Fruit fly (Drosophila melanogaster) whole organism, embryonic: ENCODE results near the gene CG32379.

Experiments
- Atf3 ChIP-seq: fragments of 200-800 bp; sonication (Bioruptor generic); optimal IDR thresholded peaks from 3 replicates; lab custom pipeline; 2016; ENCODE audit warnings: missing biosample characterization, missing genetic modification characterization
- CG10274 ChIP-seq: fragments of 200-800 bp; sonication (Bioruptor generic); optimal IDR thresholded peaks from 3 replicates; lab custom pipeline; 2017; ENCODE audit warnings: missing biosample characterization, mild to moderate bottlenecking, missing genetic modification characterization
- CG10462 ChIP-seq: fragments of 200-800 bp; sonication (Bioruptor generic); optimal IDR thresholded peaks from 2 replicates; lab custom pipeline; 2016; ENCODE audit warnings: missing biosample characterization, missing genetic modification characterization
- CG11696 ChIP-seq: fragments of 200-800 bp; sonication (Bioruptor generic); IDR thresholded peaks from 2 replicates; pipeline ENCODE4 v1.3.6; 2022; ENCODE audit warnings: missing biosample characterization, missing genetic modification characterization
- CG12659 ChIP-seq: fragments of 200-800 bp; sonication (Bioruptor generic); optimal IDR thresholded peaks from 3 replicates; lab custom pipeline; 2017; ENCODE audit warnings: mild to moderate bottlenecking, missing biosample characterization, missing genetic modification reagents, missing genetic modification characterization
- CG13123 ChIP-seq: fragments of 200-800 bp; sonication (Bioruptor generic); optimal IDR thresholded peaks from 2 replicates; lab custom pipeline; 2016; ENCODE audit warnings: missing biosample characterization, missing genetic modification characterization
- CG13296 ChIP-seq: fragments of 200-800 bp; sonication (Bioruptor generic); optimal IDR thresholded peaks from 3 replicates; lab custom pipeline; 2018; ENCODE audit warnings: missing biosample characterization, mild to moderate bottlenecking, missing genetic modification characterization
- CG13424 ChIP-seq: fragments of 200-800 bp; sonication (Bioruptor generic); optimal IDR thresholded peaks from 2 replicates; lab custom pipeline; 2019; ENCODE audit warnings: missing biosample characterization, mild to moderate bottlenecking, missing genetic modification characterization, moderate library complexity
- CG16779 ChIP-seq: fragments of 200-800 bp; sonication (Bioruptor generic); IDR thresholded peaks from 2 replicates; pipeline ENCODE4 v1.3.6; 2022; ENCODE audit warnings: missing biosample characterization, missing genetic modification characterization
- CG17328 ChIP-seq: fragments of 200-800 bp; sonication (Bioruptor generic); IDR thresholded peaks from 2 replicates; pipeline ENCODE4 v1.3.6; 2022; ENCODE audit warnings: missing biosample characterization, missing genetic modification characterization
- CG17568 ChIP-seq: fragments of 200-800 bp; sonication (Bioruptor generic); optimal IDR thresholded peaks from 2 replicates; lab custom pipeline; 2018; ENCODE audit warnings: missing biosample characterization, mild to moderate bottlenecking, missing genetic modification characterization, moderate library complexity
- CG18011 ChIP-seq: fragments of 200-800 bp; sonication (Bioruptor generic); optimal IDR thresholded peaks from 2 replicates; lab custom pipeline; 2017; ENCODE audit warnings: missing biosample characterization, missing genetic modification characterization, mild to moderate bottlenecking, moderate library complexity, missing genotype
- CG2889 ChIP-seq: fragments of 200-800 bp; sonication (Bioruptor generic); IDR thresholded peaks from 3 replicates; pipeline ENCODE4 v1.3.6; 2022; ENCODE audit warnings: missing biosample characterization, missing genetic modification characterization
- CG3726 ChIP-seq: fragments of 200-800 bp; sonication (Bioruptor generic); IDR thresholded peaks from 3 replicates; pipeline ENCODE4, ENCODE4 v1.3.6; 2022; ENCODE audit warnings: missing biosample characterization, missing genetic modification characterization
- CG4328 ChIP-seq: fragments of 200-800 bp; sonication (Bioruptor generic); optimal IDR thresholded peaks from 3 replicates; lab custom pipeline; 2017; ENCODE audit warnings: missing biosample characterization, missing genetic modification reagents, missing genetic modification characterization
- CG5245 ChIP-seq: fragments of 200-800 bp; sonication (Bioruptor generic); optimal IDR thresholded peaks from 3 replicates; lab custom pipeline; 2016; ENCODE audit warnings: missing biosample characterization, missing genetic modification characterization
- CG6175 ChIP-seq: fragments of 200-800 bp; sonication (Bioruptor generic); IDR thresholded peaks from 3 replicates; pipeline ENCODE4 v1.3.6; 2022; ENCODE audit warnings: missing biosample characterization, missing genetic modification characterization
- CG7745 ChIP-seq: fragments of 200-800 bp; sonication (Bioruptor generic); optimal IDR thresholded peaks from 2 replicates; lab custom pipeline; 2018; ENCODE audit warnings: missing biosample characterization, mild to moderate bottlenecking, missing genetic modification characterization, moderate library complexity
- CG7786 ChIP-seq: fragments of 200-800 bp; sonication (Bioruptor generic); optimal IDR thresholded peaks from 2 replicates; lab custom pipeline; 2016; ENCODE audit warnings: missing biosample characterization, missing genetic modification characterization
- CG9215 ChIP-seq: fragments of 200-800 bp; sonication (Bioruptor generic); IDR thresholded peaks from 2 replicates; pipeline ENCODE4 v1.3.6; 2022; ENCODE audit warnings: missing biosample characterization, missing genetic modification characterization
- CG9727 ChIP-seq: fragments of 200-800 bp; sonication (Bioruptor generic); optimal IDR thresholded peaks from 3 replicates; lab custom pipeline; 2017; ENCODE audit warnings: missing biosample characterization, mild to moderate bottlenecking, missing genetic modification characterization
- Dek ChIP-seq: fragments of 200-800 bp; sonication (Bioruptor generic); optimal IDR thresholded peaks from 3 replicates; lab custom pipeline; 2019; ENCODE audit warnings: missing biosample characterization, mild to moderate bottlenecking, missing genetic modification characterization, moderate library complexity
- Dip3 ChIP-seq: fragments of 200-800 bp; sonication (Bioruptor generic); optimal IDR thresholded peaks from 3 replicates; lab custom pipeline; 2016; ENCODE audit warnings: missing biosample characterization, missing genetic modification characterization
- Doc2 ChIP-seq: fragments of 200-800 bp; sonication (Bioruptor generic); IDR thresholded peaks from 2 replicates; pipeline ENCODE4 v1.3.6; 2022; ENCODE audit warnings: missing biosample characterization, missing genetic modification characterization
- Eip74EF ChIP-seq, 2 experiments: fragments of 200-800 bp in 1 of 2; fragments of >200 bp in 1 of 2; sonication (Bioruptor generic) in 1 of 2; optimal IDR thresholded peaks; 2 replicates each; lab custom pipeline; 2017 to 2019; ENCODE audit warnings: missing biosample characterization in 2 of 2, missing genetic modification characterization in 2 of 2, mild to moderate bottlenecking in 1 of 2, moderate library complexity in 1 of 2
- Fer3 ChIP-seq: fragments of 200-800 bp; sonication (Bioruptor generic); optimal IDR thresholded peaks from 2 replicates; lab custom pipeline; 2018; ENCODE audit warnings: missing biosample characterization, mild to moderate bottlenecking, missing genetic modification characterization, moderate library complexity
- HLHmδ ChIP-seq: fragments of 200-800 bp; sonication (Bioruptor generic); optimal IDR thresholded peaks from 2 replicates; lab custom pipeline; 2018; ENCODE audit warnings: missing biosample characterization, mild to moderate bottlenecking, missing genetic modification characterization, moderate library complexity
- HmgZ ChIP-seq: fragments of 200-800 bp; sonication (Bioruptor generic); optimal IDR thresholded peaks from 2 replicates; lab custom pipeline; 2018; ENCODE audit warnings: missing biosample characterization, mild to moderate bottlenecking, missing genetic modification characterization
- Lim3 ChIP-seq: fragments of 200-800 bp; sonication (Bioruptor generic); IDR thresholded peaks from 2 replicates; pipeline ENCODE4 v1.3.6; 2022; ENCODE audit warnings: missing biosample characterization, missing genetic modification characterization
- Poxn ChIP-seq: fragments of 200-800 bp; sonication (Bioruptor generic); IDR thresholded peaks from 2 replicates; pipeline ENCODE4 v1.3.6; 2022; ENCODE audit warnings: missing biosample characterization, missing genetic modification characterization
- Ptx1 ChIP-seq: fragments of 200-800 bp; sonication (Bioruptor generic); IDR thresholded peaks from 2 replicates; pipeline ENCODE4 v1.3.6; 2022; ENCODE audit warnings: missing biosample characterization, missing genetic modification characterization
- Six4 ChIP-seq: fragments of 200-800 bp; sonication (Bioruptor generic); optimal IDR thresholded peaks from 2 replicates; lab custom pipeline; 2016; ENCODE audit warnings: missing biosample characterization, missing genetic modification characterization
- Vsx1 ChIP-seq: fragments of 200-800 bp; sonication (Bioruptor generic); optimal IDR thresholded peaks from 2 replicates; lab custom pipeline; 2017; ENCODE audit warnings: missing biosample characterization, mild to moderate bottlenecking, missing genetic modification characterization, missing genetic modification reagents
- ash1 ChIP-seq: fragments of 200-800 bp; sonication (Bioruptor generic); optimal IDR thresholded peaks from 2 replicates; lab custom pipeline; 2018; ENCODE audit warnings: missing biosample characterization, mild to moderate bottlenecking, missing genetic modification characterization
- bab2 ChIP-seq: fragments of 200-800 bp; sonication (Bioruptor generic); optimal IDR thresholded peaks from 2 replicates; lab custom pipeline; 2016; ENCODE audit warnings: missing biosample characterization, missing genetic modification characterization
- bbx ChIP-seq: fragments of 200-800 bp; sonication (Bioruptor generic); IDR thresholded peaks from 2 replicates; pipeline ENCODE4 v1.3.6; 2022; ENCODE audit warnings: missing biosample characterization, missing genetic modification characterization; ENCODE audit not compliant: partially characterized antibody
- cas ChIP-seq: fragments of 200-800 bp; sonication (Bioruptor generic); IDR thresholded peaks from 2 replicates; pipeline ENCODE4 v1.3.6; 2022; ENCODE audit warnings: missing biosample characterization, missing genetic modification characterization
- cg ChIP-seq: fragments of 200-800 bp; sonication (Bioruptor generic); optimal IDR thresholded peaks from 3 replicates; lab custom pipeline; 2019; ENCODE audit warnings: missing biosample characterization, mild to moderate bottlenecking, missing genetic modification characterization, moderate library complexity
- chn ChIP-seq: fragments of 200-800 bp; sonication (Bioruptor generic); optimal IDR thresholded peaks from 2 replicates; lab custom pipeline; 2016; ENCODE audit warnings: missing biosample characterization, missing genetic modification characterization
- crp ChIP-seq, 2 experiments: fragments of 200-800 bp; sonication (Bioruptor generic); optimal IDR thresholded peaks; 2 replicates in 1 of 2; 3 replicates in 1 of 2; lab custom pipeline; 2017; ENCODE audit warnings: missing biosample characterization in 2 of 2, missing genetic modification characterization in 2 of 2, mild to moderate bottlenecking in 1 of 2, moderate library complexity in 1 of 2
- gcm ChIP-seq: fragments of 200-800 bp; sonication (Bioruptor generic); optimal IDR thresholded peaks from 2 replicates; lab custom pipeline; 2019; ENCODE audit warnings: missing biosample characterization, mild to moderate bottlenecking, missing genetic modification characterization, moderate library complexity
- gcm2 ChIP-seq: fragments of 200-800 bp; sonication (Bioruptor generic); optimal IDR thresholded peaks from 2 replicates; lab custom pipeline; 2016; ENCODE audit warnings: missing biosample characterization, missing genetic modification characterization
- hb ChIP-seq: fragments of 200-800 bp; sonication (Bioruptor generic); IDR thresholded peaks from 3 replicates; pipeline ENCODE4 v1.3.6; 2022; ENCODE audit warnings: missing biosample characterization, missing genetic modification characterization; ENCODE audit not compliant: partially characterized antibody
- lola ChIP-seq, 3 experiments: fragments of >200 bp in 2 of 3; fragments of 200-800 bp in 1 of 3; sonication (Bioruptor generic) in 1 of 3; optimal IDR thresholded peaks; 2 replicates each; lab custom pipeline; 2017 to 2019; ENCODE audit warnings: missing biosample characterization in 3 of 3, missing genetic modification characterization in 3 of 3, mild to moderate bottlenecking in 1 of 3, moderate library complexity in 1 of 3
- luna ChIP-seq: fragments of 200-800 bp; sonication (Bioruptor generic); optimal IDR thresholded peaks from 2 replicates; lab custom pipeline; 2016; ENCODE audit warnings: missing biosample characterization, missing genetic modification characterization
- nerfin-2 ChIP-seq: fragments of 200-800 bp; sonication (Bioruptor generic); IDR thresholded peaks from 2 replicates; pipeline ENCODE4 v1.3.6; 2022; ENCODE audit warnings: missing biosample characterization, missing genetic modification characterization; ENCODE audit not compliant: partially characterized antibody
- nom ChIP-seq: fragments of 200-800 bp; sonication (Bioruptor generic); optimal IDR thresholded peaks from 2 replicates; lab custom pipeline; 2017; ENCODE audit warnings: missing biosample characterization, missing genetic modification characterization, mild to moderate bottlenecking, moderate library complexity, missing genetic modification reagents
- slp2 ChIP-seq: fragments of 200-800 bp; sonication (Bioruptor generic); optimal IDR thresholded peaks from 2 replicates; lab custom pipeline; 2016; ENCODE audit warnings: missing biosample characterization, missing genetic modification characterization
- sr ChIP-seq: fragments of 200-800 bp; sonication (Bioruptor generic); IDR thresholded peaks from 3 replicates; pipeline ENCODE4 v1.3.6; 2022; ENCODE audit warnings: missing biosample characterization, missing genetic modification characterization
- tup ChIP-seq: fragments of 200-800 bp; sonication (Bioruptor generic); optimal IDR thresholded peaks from 2 replicates; lab custom pipeline; 2016; ENCODE audit warnings: missing biosample characterization, mild to moderate bottlenecking, missing genetic modification characterization, moderate library complexity

Gene CG32379

dm6 chr3L:7359827-7360323 is 36.3 kb upstream of the CG32379 start, which contains the start of gene pst (continued):
- TF ChIP-seq Poxn (GFP tag; lab: Robert Waterston, UW) (no peak), chn (GFP tag; lab: Kevin White, UChicago) (no peak), CG6175 (GFP tag; lab: Robert Waterston, UW) (no peak), bab2 (GFP tag; lab: Kevin White, UChicago) (no peak), CG16779 (GFP tag; lab: Robert Waterston, UW) (peak; percentile 52; the same call in 1 of the 2 replicates), nerfin-2 (GFP tag; lab: Robert Waterston, UW) (no peak), slp2 (GFP tag; lab: Kevin White, UChicago) (no peak), CG10462 (GFP tag; lab: Kevin White, UChicago) (no peak), Fer3 (tag; lab: Kevin White, UChicago) (no peak), hb (GFP tag; lab: Robert Waterston, UW) (no peak), CG13424 (tag; lab: Kevin White, UChicago) (no peak), lola (GFP tag; optimal IDR thresholded peaks at IDR 0.05; lab: Kevin White, UChicago) (no peak), tup (GFP tag; lab: Kevin White, UChicago) (no peak), CG17328 (GFP tag; lab: Robert Waterston, UW) (0 out of 2 replicates have a peak, but pooled peaks have one; percentile 9), cas (GFP tag; lab: Robert Waterston, UW) (no peak; the same call in 1 of the 2 replicates), sr (GFP tag; lab: Robert Waterston, UW) (no peak), nom (GFP tag; lab: Kevin White, UChicago) (peak; percentile 43), Doc2 (GFP tag; lab: Robert Waterston, UW) (no peak), CG5245 (GFP tag; lab: Kevin White, UChicago) (no peak), CG12659 (GFP tag; lab: Kevin White, UChicago) (no peak), Vsx1 (peak; percentile 64), crp (GFP tag; optimal IDR thresholded peaks at IDR 0.05; lab: Kevin White, UChicago) (no peak), CG3726 (GFP tag; lab: Robert Waterston, UW) (no peak), Lim3 (GFP tag; lab: Robert Waterston, UW) (no peak), CG13123 (GFP tag; lab: Kevin White, UChicago) (no peak), ash1 (peak; percentile 14), Atf3 (GFP tag; lab: Kevin White, UChicago) (peak; percentile 22), CG10274 (peak; percentile 37), CG9727 (GFP tag; lab: Kevin White, UChicago) (peak; percentile 29), gcm2 (GFP tag; lab: Kevin White, UChicago) (no peak), CG9215 (GFP tag; lab: Robert Waterston, UW) (no peak), Eip74EF (GFP tag; optimal IDR thresholded peaks at IDR 0.05; lab: Kevin White, UChicago) (peak in 1 of 2 experiments; percentile 68), Six4 (GFP tag; lab: Kevin White, UChicago) (no peak), CG4328 (GFP tag; lab: Kevin White, UChicago) (no peak), cg (no peak), Ptx1 (GFP tag; lab: Robert Waterston, UW) (no peak), CG13296 (no peak), Dip3 (GFP tag; lab: Kevin White, UChicago) (no peak), CG7786 (GFP tag; lab: Kevin White, UChicago) (peak; percentile 20), HLHmδ (peak; percentile 33), HmgZ (peak; percentile 11), bbx (GFP tag; lab: Robert Waterston, UW) (peak; percentile 69), CG7745 (no peak), gcm (GFP tag; lab: Kevin White, UChicago) (no peak), CG17568 (GFP tag; lab: Kevin White, UChicago) (peak; percentile 62), Dek (tag; lab: Kevin White, UChicago) (peak; percentile 35), luna (GFP tag; lab: Kevin White, UChicago) (no peak), CG18011 (GFP tag; lab: Kevin White, UChicago) (no peak), CG2889 (GFP tag; lab: Robert Waterston, UW) (no peak; the same call in 2 of the 3 replicates), CG11696 (GFP tag; lab: Robert Waterston, UW) (no peak)
